Worm (Caenorhabditis elegans) whole organism, L2 larva: ENCODE results near the gene jun-1.

ENCODE experiments used
- R02D3.7 ChIP-seq: fragments of 150-350 bp; optimal IDR thresholded peaks from 2 replicates; lab custom pipeline; 2014; ENCODE audit warnings: missing biosample characterization, missing genetic modification characterization
- aly-2 ChIP-seq: fragments of 150-350 bp; optimal IDR thresholded peaks from 2 replicates; lab custom pipeline; 2014; ENCODE audit warnings: missing biosample characterization, missing genetic modification characterization
- ama-1 ChIP-seq: fragments of 150-350 bp; optimal IDR thresholded peaks from 2 replicates; lab custom pipeline; 2018; ENCODE audit warnings: inconsistent platforms
- lin-13 ChIP-seq: fragments of 150-350 bp; optimal IDR thresholded peaks from 2 replicates; lab custom pipeline; 2014; ENCODE audit warnings: missing biosample characterization, missing genetic modification reagents, missing genetic modification characterization
- nhr-237 ChIP-seq: fragments of 150-350 bp; optimal IDR thresholded peaks from 2 replicates; lab custom pipeline; 2014; ENCODE audit warnings: missing biosample characterization, missing genetic modification characterization
- skn-1 ChIP-seq: sonication (generic microtip); optimal IDR thresholded peaks from 2 replicates; lab custom pipeline; 2017; ENCODE audit warnings: missing biosample characterization, missing genetic modification characterization
- sma-3 ChIP-seq: sonication (generic microtip); optimal IDR thresholded peaks from 2 replicates; lab custom pipeline; 2016; ENCODE audit warnings: missing genetic modification reagents, missing genetic modification characterization, missing compliant biosample characterization

ce11 chrII:9172849-9173248 lies 59.9 kb downstream of the jun-1 start, which contains the start of gene T23G7.2:
- TF ChIP-seq aly-2 (tag; lab: Kevin White, UChicago) (no peak), skn-1 (tag; lab: Kevin White, UChicago) (no peak), lin-13 (GFP tag; lab: Kevin White, UChicago) (no peak), R02D3.7 (no peak), nhr-237 (tag; lab: Kevin White, UChicago) (no peak), ama-1 (lab: Kevin White, UChicago) (no peak), sma-3 (GFP tag; lab: Kevin White, UChicago) (no peak)
